Worm (Caenorhabditis elegans): Measurements from ENCODE around the gene chk-1.

- TF ChIP-seq elt-4 (tag; optimal IDR thresholded peaks at IDR 0.05): no peak
- no peak for TF ChIP-seq pha-4 (tag; optimal IDR thresholded peaks at IDR 0.05)
- TF ChIP-seq ceh-30 (tag; optimal IDR thresholded peaks at IDR 0.05): no peak
These were observed 20.9 kb downstream of the chk-1 start for ce11 chrV:3738409-3738808.
